Fruit fly (Drosophila melanogaster) whole organism, pupa: Measurements from ENCODE around the gene Fum2.
A peak's percentile ranks its signal among the peaks of the same experiment; 100 is the strongest.

ENCODE experiments used
- CG10348 ChIP-seq: fragments of 200-800 bp; sonication (Bioruptor generic); IDR thresholded peaks from 2 replicates; pipeline ENCODE4 v1.3.6; 2022; ENCODE audit warnings: missing biosample characterization, missing genetic modification characterization
- CG12605 ChIP-seq: fragments of 200-800 bp; sonication (Bioruptor generic); IDR thresholded peaks from 2 replicates; pipeline ENCODE4 v1.3.6; 2022; ENCODE audit warnings: missing biosample characterization, missing genetic modification characterization
- CG13204 ChIP-seq: fragments of 200-800 bp; sonication (Bioruptor generic); optimal IDR thresholded peaks from 2 replicates; lab custom pipeline; 2018; ENCODE audit warnings: missing biosample characterization, mild to moderate bottlenecking, missing genetic modification characterization, moderate library complexity
- CG14655 ChIP-seq: fragments of 200-800 bp; sonication (Bioruptor generic); optimal IDR thresholded peaks from 3 replicates; lab custom pipeline; 2017; ENCODE audit warnings: mild to moderate bottlenecking, missing biosample characterization, missing genetic modification reagents, missing genetic modification characterization
- CG15710 ChIP-seq: fragments of 200-800 bp; sonication (Bioruptor generic); optimal IDR thresholded peaks from 2 replicates; lab custom pipeline; 2018; ENCODE audit warnings: missing biosample characterization, mild to moderate bottlenecking, missing genetic modification characterization, moderate library complexity
- CG17806 ChIP-seq: fragments of 200-800 bp; sonication (Bioruptor generic); optimal IDR thresholded peaks from 2 replicates; lab custom pipeline; 2018; ENCODE audit warnings: missing biosample characterization, mild to moderate bottlenecking, missing genetic modification characterization, moderate library complexity
- CG32121 ChIP-seq: fragments of 200-800 bp; sonication (Bioruptor generic); IDR thresholded peaks from 2 replicates; pipeline ENCODE4 v1.3.6; 2022; ENCODE audit warnings: missing biosample characterization, missing genetic modification characterization
- CG34367 ChIP-seq: fragments of 200-800 bp; sonication (Bioruptor generic); optimal IDR thresholded peaks from 2 replicates; lab custom pipeline; 2018; ENCODE audit warnings: missing biosample characterization, mild to moderate bottlenecking, missing genetic modification characterization
- CG4496 ChIP-seq: fragments of 200-800 bp; sonication (Bioruptor generic); IDR thresholded peaks from 3 replicates; pipeline ENCODE4 v1.3.6; 2022; ENCODE audit warnings: missing biosample characterization, missing genetic modification characterization
- CG8159 ChIP-seq: fragments of 200-800 bp; sonication (Bioruptor generic); optimal IDR thresholded peaks from 3 replicates; lab custom pipeline; 2018; ENCODE audit warnings: missing biosample characterization, mild to moderate bottlenecking, missing genetic modification characterization, moderate library complexity
- CG8301 ChIP-seq: fragments of 200-800 bp; sonication (Bioruptor generic); optimal IDR thresholded peaks from 2 replicates; lab custom pipeline; 2018; ENCODE audit warnings: missing biosample characterization, mild to moderate bottlenecking, missing genetic modification characterization
- CG9948 ChIP-seq: fragments of 200-800 bp; sonication (Bioruptor generic); optimal IDR thresholded peaks from 2 replicates; lab custom pipeline; 2018; ENCODE audit warnings: missing biosample characterization, mild to moderate bottlenecking, missing genetic modification characterization, moderate library complexity
- D1 ChIP-seq: fragments of 200-800 bp; sonication (Bioruptor generic); optimal IDR thresholded peaks from 2 replicates; lab custom pipeline; 2018; ENCODE audit warnings: missing biosample characterization, mild to moderate bottlenecking, missing genetic modification characterization, moderate library complexity
- EcR ChIP-seq: fragments of 200-800 bp; sonication (Bioruptor generic); optimal IDR thresholded peaks from 3 replicates; lab custom pipeline; 2019; ENCODE audit warnings: missing biosample characterization, missing genetic modification characterization, mild to moderate bottlenecking, moderate library complexity, missing genetic modification reagents
- Ets98B ChIP-seq: fragments of 200-800 bp; sonication (Bioruptor generic); IDR thresholded peaks from 2 replicates; pipeline ENCODE4 v1.3.6; 2022; ENCODE audit warnings: missing biosample characterization, missing genetic modification characterization
- Pif1A ChIP-seq: fragments of 200-800 bp; sonication (Bioruptor generic); optimal IDR thresholded peaks from 3 replicates; lab custom pipeline; 2016; ENCODE audit warnings: missing biosample characterization, missing genetic modification characterization
- Pif1B ChIP-seq: fragments of 200-800 bp; sonication (Bioruptor generic); optimal IDR thresholded peaks from 3 replicates; lab custom pipeline; 2016; ENCODE audit warnings: missing biosample characterization, missing genetic modification characterization
- Snoo ChIP-seq: fragments of 200-800 bp; sonication (Bioruptor generic); optimal IDR thresholded peaks from 3 replicates; lab custom pipeline; 2017; ENCODE audit warnings: missing biosample characterization, mild to moderate bottlenecking, missing genetic modification characterization, inconsistent platforms
- fd96Ca ChIP-seq: fragments of 200-800 bp; sonication (Bioruptor generic); IDR thresholded peaks from 3 replicates; pipeline ENCODE4 v1.3.6; 2022; ENCODE audit warnings: missing biosample characterization, missing genetic modification characterization
- gl ChIP-seq: fragments of 200-800 bp; sonication (Bioruptor generic); optimal IDR thresholded peaks from 2 replicates; lab custom pipeline; 2018; ENCODE audit warnings: missing biosample characterization, mild to moderate bottlenecking, missing genetic modification characterization
- rn ChIP-seq: fragments of 200-800 bp; sonication (Bioruptor generic); IDR thresholded peaks from 2 replicates; pipeline ENCODE4 v1.3.6; 2022; ENCODE audit warnings: missing biosample characterization, missing genetic modification characterization

The Fum2 gene

DNA sequence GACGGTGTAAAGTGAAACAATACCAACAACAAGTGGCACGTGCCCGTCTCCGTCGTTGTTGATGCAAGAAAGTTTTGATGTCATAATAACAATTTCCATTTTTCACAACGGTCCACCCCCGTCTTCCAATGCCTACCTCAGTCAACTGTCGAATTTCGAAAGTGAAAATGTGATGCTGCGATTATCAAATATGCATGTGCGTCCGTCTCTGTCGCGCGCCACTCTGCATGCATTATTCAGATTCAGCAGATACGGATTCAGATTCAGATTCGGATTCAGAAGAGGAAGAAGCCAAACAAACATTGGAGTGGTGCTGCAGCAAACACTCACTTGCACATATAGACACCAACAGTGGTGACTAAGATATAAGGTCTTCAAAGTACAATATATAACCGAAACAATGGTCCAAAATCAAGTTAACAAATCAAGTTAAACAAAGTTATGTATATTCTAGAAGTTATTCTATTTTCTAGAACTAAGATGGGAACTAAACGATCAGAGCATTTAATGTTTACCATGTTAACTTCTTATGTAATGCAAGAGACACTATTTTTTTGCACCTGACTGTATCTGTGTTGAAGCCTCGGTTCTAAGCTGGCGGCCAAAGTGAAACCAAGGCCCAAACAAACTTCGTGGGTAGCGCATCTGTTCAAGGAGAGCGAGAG lies 38.8 kb upstream of the Fum2 start:
- TF ChIP-seq CG8301 (tag; lab: Kevin White, UChicago) (peak; percentile 66), CG17806 (peak; percentile 53), Snoo (tag; lab: Kevin White, UChicago) (peak; percentile 33), CG34367 (tag; lab: Kevin White, UChicago) (peak; percentile 43), Pif1A (GFP tag; lab: Kevin White, UChicago) (peak; percentile 67), CG10348 (GFP tag; lab: Robert Waterston, UW) (no peak), Ets98B (peak; percentile 37), D1 (tag; lab: Kevin White, UChicago) (no peak), CG32121 (GFP tag; lab: Robert Waterston, UW) (peak; percentile 58), CG13204 (no peak), gl (tag; lab: Kevin White, UChicago) (peak; percentile 4), CG8159 (tag; lab: Kevin White, UChicago) (peak; percentile 49), EcR (no peak), CG14655 (GFP tag; lab: Kevin White, UChicago) (peak; percentile 71), Pif1B (peak; percentile 11), CG9948 (tag; lab: Kevin White, UChicago) (peak; percentile 47), CG15710 (tag; lab: Kevin White, UChicago) (peak; percentile 50), CG4496 (peak; percentile 71), fd96Ca (no peak), rn (no peak), CG12605 (peak; percentile 30; the same call in 1 of the 2 replicates)

DNA sequence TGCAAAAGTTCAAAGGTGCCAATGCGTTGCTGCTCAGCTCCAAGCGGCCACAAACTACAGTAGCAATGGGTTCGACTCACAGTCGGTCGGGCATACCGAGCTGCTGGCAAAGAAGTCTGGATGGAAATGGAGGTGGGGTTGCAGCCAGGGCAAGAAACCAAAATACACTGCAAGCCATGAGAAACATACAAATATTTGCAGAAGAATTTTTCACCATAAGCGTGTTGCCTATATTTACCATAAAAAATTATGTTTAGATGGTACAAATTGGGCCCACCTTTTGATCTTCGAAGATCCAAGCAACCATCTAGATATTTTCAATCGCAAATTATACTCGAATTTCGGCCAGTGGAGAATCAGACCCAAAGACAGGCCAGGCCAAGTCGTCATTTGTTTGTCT lies 34.7 kb upstream of the Fum2 start:
- TF ChIP-seq rn (no peak), Pif1B (no peak), EcR (no peak), Ets98B (no peak), D1 (tag; lab: Kevin White, UChicago) (no peak), CG10348 (GFP tag; lab: Robert Waterston, UW) (no peak), CG12605 (no peak), CG8301 (tag; lab: Kevin White, UChicago) (peak; percentile 34), gl (tag; lab: Kevin White, UChicago) (no peak), CG13204 (no peak), CG14655 (GFP tag; lab: Kevin White, UChicago) (peak; percentile 56), CG17806 (peak; percentile 26), CG15710 (tag; lab: Kevin White, UChicago) (peak; percentile 0), CG8159 (tag; lab: Kevin White, UChicago) (peak; percentile 18), Pif1A (GFP tag; lab: Kevin White, UChicago) (no peak), CG9948 (tag; lab: Kevin White, UChicago) (peak; percentile 13), fd96Ca (0 out of 3 replicates have a peak, but pooled peaks have one; percentile 34)

DNA sequence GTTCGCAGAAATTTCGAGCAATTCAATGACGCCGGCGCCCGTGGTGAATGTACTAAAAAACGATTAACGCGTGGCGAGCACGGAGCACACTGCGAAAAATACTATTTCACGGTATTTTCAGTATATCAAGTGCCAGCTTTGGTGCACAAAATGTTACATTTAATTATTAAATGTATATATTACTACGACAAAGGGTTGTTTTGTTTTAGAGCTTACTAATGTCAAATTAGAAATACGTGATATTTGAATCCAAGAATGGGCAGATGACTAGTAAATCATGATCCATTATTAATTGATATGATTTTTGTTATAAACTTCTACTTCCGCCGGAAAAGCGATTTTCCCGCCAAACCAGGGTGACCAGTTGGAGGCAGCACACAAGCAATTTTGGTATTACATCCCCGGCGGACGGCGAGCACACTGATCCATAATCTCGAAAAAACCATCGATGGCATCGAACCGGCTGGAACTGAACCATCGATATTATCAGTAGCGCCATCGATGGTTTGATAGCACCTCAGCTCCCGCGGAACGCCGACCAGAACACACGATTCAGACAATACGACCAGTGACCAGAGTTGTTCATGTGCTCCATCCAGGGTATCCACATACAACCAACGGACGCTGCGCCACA lies 27.3 kb upstream of the Fum2 start, which contains the start of the genes CG3226 and Cdc7:
Gene CG3226 (minus strand): TSS at position 51 of the 634 bp plus-strand sequence.
Gene Cdc7 (plus strand): TSS at position 344 of the 634 bp plus-strand sequence.
- TF ChIP-seq Ets98B = 0 out of 2 replicates have a peak, but pooled peaks have one; percentile 33
- no peak for TF ChIP-seq rn
- TF ChIP-seq fd96Ca = 0 out of 3 replicates have a peak, but pooled peaks have one; percentile 8
- TF ChIP-seq CG15710 (tag; lab: Kevin White, UChicago) = peak; percentile 36
- no peak for TF ChIP-seq CG8301 (tag; lab: Kevin White, UChicago)
- TF ChIP-seq Snoo (tag; lab: Kevin White, UChicago) = peak; percentile 69
- no peak for TF ChIP-seq CG10348 (GFP tag; lab: Robert Waterston, UW)
- no peak for TF ChIP-seq EcR
- TF ChIP-seq CG13204 = peak; percentile 21
- peak; percentile 12 for TF ChIP-seq Pif1B
- no peak for TF ChIP-seq CG9948 (tag; lab: Kevin White, UChicago)
- TF ChIP-seq Pif1A (GFP tag; lab: Kevin White, UChicago) = peak; percentile 47
- peak; percentile 62; the same call in 2 of the 3 replicates for TF ChIP-seq CG4496
- TF ChIP-seq gl (tag; lab: Kevin White, UChicago) = peak; percentile 12
- peak; percentile 51 for TF ChIP-seq CG34367 (tag; lab: Kevin White, UChicago)
- TF ChIP-seq CG8159 (tag; lab: Kevin White, UChicago) = peak; percentile 41
- TF ChIP-seq CG14655 (GFP tag; lab: Kevin White, UChicago) = peak; percentile 33
- TF ChIP-seq, all 21 proteins: peak for 12

DNA sequence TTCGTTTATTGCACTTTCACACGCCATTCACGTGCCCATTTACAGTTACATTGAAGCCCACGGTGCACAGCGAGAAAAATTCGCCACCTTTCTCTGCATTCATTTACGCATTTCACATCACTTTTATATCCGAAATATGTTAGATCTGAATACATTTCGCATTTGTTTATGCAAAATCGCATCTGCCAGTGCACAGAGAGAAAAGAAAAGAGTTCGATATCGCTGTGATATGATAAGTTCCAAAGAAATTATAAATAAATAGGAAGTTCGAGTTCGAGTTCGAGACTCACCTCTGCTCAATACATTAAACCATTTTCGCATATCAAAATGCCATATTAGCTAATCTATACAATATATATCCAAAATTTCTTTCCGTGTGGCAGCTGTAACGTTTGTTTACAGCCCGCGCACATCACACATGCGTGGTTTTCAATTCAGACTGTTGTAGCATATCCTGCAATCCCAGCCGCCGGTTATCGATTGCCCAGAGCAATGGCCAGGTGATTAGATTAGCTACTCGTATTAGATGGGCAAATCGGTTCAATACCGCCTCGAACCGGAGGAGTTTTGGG lies 25.5 kb upstream of the Fum2 start:
- TF ChIP-seq D1 (tag; lab: Kevin White, UChicago) = peak; percentile 63
- TF ChIP-seq CG14655 (GFP tag; lab: Kevin White, UChicago) = peak; percentile 93
- TF ChIP-seq CG13204 = peak; percentile 62
- peak; percentile 88 for TF ChIP-seq CG15710 (tag; lab: Kevin White, UChicago)
- TF ChIP-seq CG32121 (GFP tag; lab: Robert Waterston, UW) = peak; percentile 87
- peak; percentile 90 for TF ChIP-seq fd96Ca
- peak; percentile 75 for TF ChIP-seq gl (tag; lab: Kevin White, UChicago)
- peak; percentile 91 for TF ChIP-seq CG8159 (tag; lab: Kevin White, UChicago)
- peak; percentile 91 for TF ChIP-seq CG8301 (tag; lab: Kevin White, UChicago)
- TF ChIP-seq rn = peak; percentile 60; the same call in 1 of the 2 replicates
- peak; percentile 90 for TF ChIP-seq CG4496
- peak; percentile 87 for TF ChIP-seq Ets98B
- TF ChIP-seq EcR = peak; percentile 36
- TF ChIP-seq CG34367 (tag; lab: Kevin White, UChicago) = peak; percentile 81
- peak; percentile 54; the same call in 1 of the 2 replicates for TF ChIP-seq CG10348 (GFP tag; lab: Robert Waterston, UW)
- TF ChIP-seq CG9948 (tag; lab: Kevin White, UChicago) = peak; percentile 86
- peak; percentile 89 for TF ChIP-seq Snoo (tag; lab: Kevin White, UChicago)
- TF ChIP-seq CG12605 = peak; percentile 72
- peak; percentile 90 for TF ChIP-seq Pif1B
- TF ChIP-seq Pif1A (GFP tag; lab: Kevin White, UChicago) = peak; percentile 92
- TF ChIP-seq CG17806 = peak; percentile 84
